Fruit fly (Drosophila melanogaster) whole organism, embryonic: ENCODE measurements around the gene CG5909.

ENCODE experiments used
- ATbp ChIP-seq: fragments of 200-800 bp; sonication (Bioruptor generic); optimal IDR thresholded peaks from 2 replicates; lab custom pipeline; 2017; ENCODE audit warnings: missing biosample characterization, mild to moderate bottlenecking, missing genetic modification characterization, missing genetic modification reagents
- Antp ChIP-seq: fragments of 200-800 bp; sonication (Bioruptor generic); optimal IDR thresholded peaks from 3 replicates; lab custom pipeline; 2016; ENCODE audit warnings: missing biosample characterization, missing genetic modification characterization
- Awh ChIP-seq: fragments of 200-800 bp; sonication (Bioruptor generic); IDR thresholded peaks from 2 replicates; pipeline ENCODE4, ENCODE4 v1.3.6; 2022; ENCODE audit warnings: missing biosample characterization, missing genetic modification characterization
- B-H1 ChIP-seq: fragments of 200-800 bp; sonication (Bioruptor generic); IDR thresholded peaks from 3 replicates; pipeline ENCODE4 v1.3.6; 2022; ENCODE audit warnings: missing biosample characterization, missing genetic modification characterization
- Bdp1 ChIP-seq: fragments of 200-800 bp; sonication (Bioruptor generic); optimal IDR thresholded peaks from 3 replicates; lab custom pipeline; 2016; ENCODE audit warnings: missing biosample characterization, missing genetic modification characterization
- CG10321 ChIP-seq: fragments of 200-800 bp; sonication (Bioruptor generic); IDR thresholded peaks from 2 replicates; pipeline ENCODE4 v1.3.6; 2022; ENCODE audit warnings: missing biosample characterization, missing genetic modification characterization
- CG10366 ChIP-seq: fragments of 200-800 bp; sonication (Bioruptor generic); IDR thresholded peaks from 2 replicates; pipeline ENCODE4 v1.3.6; 2022; ENCODE audit warnings: missing biosample characterization, missing genetic modification characterization
- CG10462 ChIP-seq: fragments of 200-800 bp; sonication (Bioruptor generic); optimal IDR thresholded peaks from 2 replicates; lab custom pipeline; 2016; ENCODE audit warnings: missing biosample characterization, missing genetic modification characterization
- CG12071 ChIP-seq: fragments of 200-800 bp; sonication (Bioruptor generic); optimal IDR thresholded peaks from 3 replicates; lab custom pipeline; 2018; ENCODE audit warnings: missing biosample characterization, mild to moderate bottlenecking, missing genetic modification characterization
- CG12236 ChIP-seq: fragments of 200-800 bp; sonication (Bioruptor generic); optimal IDR thresholded peaks from 2 replicates; lab custom pipeline; 2016; ENCODE audit warnings: missing biosample characterization, missing genetic modification characterization
- CG12744 ChIP-seq: fragments of 200-800 bp; sonication (Bioruptor generic); optimal IDR thresholded peaks from 2 replicates; lab custom pipeline; 2016; ENCODE audit warnings: missing biosample characterization, missing genetic modification characterization
- CG15514 ChIP-seq: fragments of 200-800 bp; sonication (Bioruptor generic); optimal IDR thresholded peaks from 3 replicates; lab custom pipeline; 2017; ENCODE audit warnings: missing biosample characterization, missing genetic modification characterization, mild to moderate bottlenecking, moderate library complexity, missing genetic modification reagents
- CG15601 ChIP-seq: fragments of 200-800 bp; sonication (Bioruptor generic); optimal IDR thresholded peaks from 3 replicates; lab custom pipeline; 2019; ENCODE audit warnings: missing biosample characterization, mild to moderate bottlenecking, missing genetic modification characterization, moderate library complexity
- CG16863 ChIP-seq: fragments of 200-800 bp; sonication (Bioruptor generic); optimal IDR thresholded peaks from 3 replicates; lab custom pipeline; 2016; ENCODE audit warnings: missing biosample characterization, missing genetic modification characterization
- CG17385 ChIP-seq: fragments of 200-800 bp; sonication (Bioruptor generic); optimal IDR thresholded peaks from 3 replicates; lab custom pipeline; 2018; ENCODE audit warnings: missing biosample characterization, mild to moderate bottlenecking, missing genetic modification characterization
- CG17829 ChIP-seq: fragments of 200-800 bp; optimal IDR thresholded peaks from 2 replicates; lab custom pipeline; 2019; ENCODE audit warnings: missing biosample characterization, mild to moderate bottlenecking, missing genetic modification characterization, moderate library complexity
- CG18764 ChIP-seq: fragments of 200-800 bp; sonication (Bioruptor generic); optimal IDR thresholded peaks from 3 replicates; lab custom pipeline; 2016; ENCODE audit warnings: missing biosample characterization, missing genetic modification characterization
- CG33557 ChIP-seq: fragments of 200-800 bp; sonication (Bioruptor generic); optimal IDR thresholded peaks from 2 replicates; lab custom pipeline; 2019; ENCODE audit warnings: missing biosample characterization, mild to moderate bottlenecking, missing genetic modification characterization, moderate library complexity
- CG6254 ChIP-seq: fragments of 200-800 bp; sonication (Bioruptor generic); optimal IDR thresholded peaks from 3 replicates; lab custom pipeline; 2017; ENCODE audit warnings: mild to moderate bottlenecking, missing biosample characterization, missing genetic modification reagents, missing genetic modification characterization
- CG6791 ChIP-seq: fragments of 200-800 bp; sonication (Bioruptor generic); IDR thresholded peaks from 3 replicates; pipeline ENCODE4 v1.3.6; 2022; ENCODE audit warnings: missing biosample characterization, missing genetic modification characterization; ENCODE audit not compliant: partially characterized antibody
- CG7839 ChIP-seq: fragments of 200-800 bp; sonication (Bioruptor generic); optimal IDR thresholded peaks from 3 replicates; lab custom pipeline; 2018; ENCODE audit warnings: missing biosample characterization, mild to moderate bottlenecking, missing genetic modification characterization, moderate library complexity
- CG8765 ChIP-seq: fragments of 200-800 bp; sonication (Bioruptor generic); IDR thresholded peaks from 2 replicates; pipeline ENCODE4 v1.3.6; 2022; ENCODE audit warnings: missing biosample characterization, missing genetic modification characterization
- CG9817 ChIP-seq: fragments of 200-800 bp; sonication (Bioruptor generic); optimal IDR thresholded peaks from 2 replicates; lab custom pipeline; 2018; ENCODE audit warnings: missing biosample characterization, mild to moderate bottlenecking, missing genetic modification characterization, moderate library complexity
- CoRest ChIP-seq: fragments of 200-800 bp; sonication (Bioruptor generic); optimal IDR thresholded peaks from 3 replicates; lab custom pipeline; 2018; ENCODE audit warnings: missing biosample characterization, mild to moderate bottlenecking, missing genetic modification characterization, moderate library complexity
- Doc3 ChIP-seq: fragments of 200-800 bp; sonication (Bioruptor generic); IDR thresholded peaks from 3 replicates; pipeline ENCODE4 v1.3.6; 2022; ENCODE audit warnings: missing biosample characterization, missing genetic modification characterization; ENCODE audit not compliant: partially characterized antibody
- Fer3 ChIP-seq: fragments of 200-800 bp; sonication (Bioruptor generic); optimal IDR thresholded peaks from 2 replicates; lab custom pipeline; 2018; ENCODE audit warnings: missing biosample characterization, mild to moderate bottlenecking, missing genetic modification characterization, moderate library complexity
- Hmr ChIP-seq: fragments of 200-800 bp; sonication (Bioruptor generic); optimal IDR thresholded peaks from 3 replicates; lab custom pipeline; 2017; ENCODE audit warnings: mild to moderate bottlenecking, missing biosample characterization, missing genetic modification reagents, missing genetic modification characterization
- Hmx ChIP-seq: fragments of 200-800 bp; sonication (Bioruptor generic); optimal IDR thresholded peaks from 2 replicates; lab custom pipeline; 2016; ENCODE audit warnings: missing biosample characterization, missing genetic modification characterization
- Oli ChIP-seq: fragments of 200-800 bp; sonication (Bioruptor generic); optimal IDR thresholded peaks from 2 replicates; lab custom pipeline; 2018; ENCODE audit warnings: missing biosample characterization, mild to moderate bottlenecking, missing genetic modification characterization, moderate library complexity
- Scr ChIP-seq: fragments of 200-800 bp; sonication (Bioruptor generic); IDR thresholded peaks from 2 replicates; pipeline ENCODE4 v1.3.6; 2022; ENCODE audit warnings: missing biosample characterization, missing genetic modification characterization; ENCODE audit not compliant: partially characterized antibody
- Ssrp ChIP-seq: fragments of 200-800 bp; sonication (Bioruptor generic); optimal IDR thresholded peaks from 2 replicates; lab custom pipeline; 2018; ENCODE audit warnings: missing biosample characterization, mild to moderate bottlenecking, missing genetic modification characterization, moderate library complexity
- Tbp ChIP-seq: fragments of >200 bp; optimal IDR thresholded peaks from 2 replicates; lab custom pipeline; 2018; ENCODE audit warnings: missing biosample characterization, missing genetic modification characterization
- YL-1 ChIP-seq: fragments of 200-800 bp; sonication (Bioruptor generic); optimal IDR thresholded peaks from 3 replicates; lab custom pipeline; 2017; ENCODE audit warnings: missing biosample characterization, mild to moderate bottlenecking, missing genetic modification characterization
- bab2 ChIP-seq: fragments of 200-800 bp; sonication (Bioruptor generic); optimal IDR thresholded peaks from 2 replicates; lab custom pipeline; 2016; ENCODE audit warnings: missing biosample characterization, missing genetic modification characterization
- cas ChIP-seq: fragments of 200-800 bp; sonication (Bioruptor generic); IDR thresholded peaks from 2 replicates; pipeline ENCODE4 v1.3.6; 2022; ENCODE audit warnings: missing biosample characterization, missing genetic modification characterization
- dimm ChIP-seq: fragments of 200-800 bp; sonication (Bioruptor generic); IDR thresholded peaks from 2 replicates; pipeline ENCODE4 v1.3.6; 2022; ENCODE audit warnings: missing biosample characterization, missing genetic modification characterization
- ems ChIP-seq: fragments of 200-800 bp; sonication (Bioruptor generic); optimal IDR thresholded peaks from 3 replicates; lab custom pipeline; 2016; ENCODE audit warnings: missing biosample characterization, missing genetic modification characterization
- exex ChIP-seq: fragments of 200-800 bp; sonication (Bioruptor generic); optimal IDR thresholded peaks from 4 replicates; lab custom pipeline; 2018; ENCODE audit warnings: missing biosample characterization, mild to moderate bottlenecking, missing genetic modification characterization, moderate library complexity
- fru ChIP-seq: fragments of >200 bp; optimal IDR thresholded peaks from 2 replicates; lab custom pipeline; 2017
- hth ChIP-seq: fragments of >200 bp; optimal IDR thresholded peaks from 2 replicates; lab custom pipeline; 2017; ENCODE audit warnings: inconsistent platforms
- maf-S ChIP-seq: fragments of 200-800 bp; sonication (Bioruptor generic); optimal IDR thresholded peaks from 2 replicates; lab custom pipeline; 2016; ENCODE audit warnings: missing biosample characterization, missing genetic modification characterization
- pfk ChIP-seq: fragments of 200-800 bp; sonication (Bioruptor generic); optimal IDR thresholded peaks from 2 replicates; lab custom pipeline; 2018; ENCODE audit warnings: missing biosample characterization, mild to moderate bottlenecking, missing genetic modification characterization, moderate library complexity
- rib ChIP-seq: fragments of 200-800 bp; sonication (Bioruptor generic); IDR thresholded peaks from 2 replicates; pipeline ENCODE4 v1.3.6; 2022; ENCODE audit warnings: missing biosample characterization, missing genetic modification characterization
- shn ChIP-seq: fragments of 200-800 bp; sonication (Bioruptor generic); optimal IDR thresholded peaks from 3 replicates; lab custom pipeline; 2016; ENCODE audit warnings: missing biosample characterization, missing genetic modification characterization
- sisA ChIP-seq: fragments of 200-800 bp; sonication (Bioruptor generic); IDR thresholded peaks from 2 replicates; pipeline ENCODE4 v1.3.6; 2022; ENCODE audit warnings: missing biosample characterization, missing genetic modification characterization
- tup ChIP-seq: fragments of 200-800 bp; sonication (Bioruptor generic); optimal IDR thresholded peaks from 2 replicates; lab custom pipeline; 2016; ENCODE audit warnings: missing biosample characterization, mild to moderate bottlenecking, missing genetic modification characterization, moderate library complexity
- twi ChIP-seq: fragments of 200-800 bp; optimal IDR thresholded peaks from 2 replicates; lab custom pipeline; 2019; ENCODE audit warnings: missing biosample characterization, mild to moderate bottlenecking, missing genetic modification characterization, moderate library complexity
- tx ChIP-seq: fragments of 200-800 bp; sonication (Bioruptor generic); optimal IDR thresholded peaks from 2 replicates; lab custom pipeline; 2016; ENCODE audit warnings: missing biosample characterization, missing genetic modification characterization
- wdn ChIP-seq: fragments of 200-800 bp; sonication (Bioruptor generic); IDR thresholded peaks from 2 replicates; pipeline ENCODE4 v1.3.6; 2022; ENCODE audit warnings: missing biosample characterization, missing genetic modification characterization

CG5909 gene

dm6 chr3R:27135692-27136641 lies 25.0 kb upstream of the CG5909 start (continued):
- TF ChIP-seq B-H1 (no peak), tx (GFP tag; lab: Kevin White, UChicago) (no peak), YL-1 (GFP tag; lab: Kevin White, UChicago) (peak; percentile 62), ems (GFP tag; lab: Kevin White, UChicago) (peak; percentile 32), Antp (GFP tag; lab: Kevin White, UChicago) (peak; percentile 24), CG17829 (tag; lab: Kevin White, UChicago) (peak; percentile 33), CG33557 (GFP tag; lab: Kevin White, UChicago) (peak; percentile 80), Doc3 (GFP tag; lab: Robert Waterston, UW) (no peak), CG6791 (GFP tag; lab: Robert Waterston, UW) (no peak), CG8765 (no peak), Hmx (no peak), CG12071 (GFP tag; lab: Kevin White, UChicago) (peak; percentile 69), exex (peak; percentile 39), CG10366 (GFP tag; lab: Robert Waterston, UW) (0 out of 2 replicates have a peak, but pooled peaks have one; percentile 12), CG17385 (GFP tag; lab: Kevin White, UChicago) (peak; percentile 54), CG10462 (GFP tag; lab: Kevin White, UChicago) (peak; percentile 66), CoRest (peak; percentile 57), ATbp (GFP tag; lab: Kevin White, UChicago) (peak; percentile 88), cas (GFP tag; lab: Robert Waterston, UW) (no peak), sisA (no peak), Hmr (peak; percentile 47), Oli (peak; percentile 32), Ssrp (tag; lab: Kevin White, UChicago) (no peak), twi (tag; lab: Kevin White, UChicago) (peak; percentile 53), CG10321 (GFP tag; lab: Robert Waterston, UW) (0 out of 2 replicates have a peak, but pooled peaks have one; percentile 12), Awh (peak; percentile 64), fru (lab: Kevin White, UChicago) (no peak), CG15601 (peak; percentile 77), CG12744 (GFP tag; lab: Kevin White, UChicago) (peak; percentile 78), Bdp1 (GFP tag; lab: Kevin White, UChicago) (peak; percentile 52), CG16863 (GFP tag; lab: Kevin White, UChicago) (peak; percentile 77), dimm (GFP tag; lab: Robert Waterston, UW) (no peak), CG9817 (tag; lab: Kevin White, UChicago) (no peak), bab2 (GFP tag; lab: Kevin White, UChicago) (peak; percentile 70), CG12236 (GFP tag; lab: Kevin White, UChicago) (peak; percentile 88), CG15514 (GFP tag; lab: Kevin White, UChicago) (peak; percentile 41), shn (GFP tag; lab: Kevin White, UChicago) (peak; percentile 56), CG7839 (tag; lab: Kevin White, UChicago) (peak; percentile 56), hth (lab: Kevin White, UChicago) (no peak), maf-S (GFP tag; lab: Kevin White, UChicago) (peak; percentile 13), Fer3 (tag; lab: Kevin White, UChicago) (peak; percentile 41), pfk (GFP tag; lab: Kevin White, UChicago) (peak; percentile 21), CG6254 (GFP tag; lab: Kevin White, UChicago) (peak; percentile 54), Tbp (GFP tag; lab: Kevin White, UChicago) (no peak), tup (GFP tag; lab: Kevin White, UChicago) (peak; percentile 22), wdn (GFP tag; lab: Robert Waterston, UW) (no peak), Scr (no peak), CG18764 (GFP tag; lab: Kevin White, UChicago) (peak; percentile 79), rib (no peak)
